Worm (Caenorhabditis elegans) whole organism, mixed stage, embryonic: ENCODE measurements around the gene T05C1.1.

Experiments
- ces-1 ChIP-seq: fragments of 150-350 bp; optimal IDR thresholded peaks from 2 replicates; lab custom pipeline; 2014; ENCODE audit warnings: missing biosample characterization, missing genetic modification reagents, missing genetic modification characterization
- cnd-1 ChIP-seq: fragments of 200-800 bp; sonication (Bioruptor generic); optimal IDR thresholded peaks from 2 replicates; lab custom pipeline; 2018; ENCODE audit warnings: mild to moderate bottlenecking, missing genetic modification characterization, missing compliant biosample characterization
- lsy-2 ChIP-seq: fragments of 150-350 bp; optimal IDR thresholded peaks from 2 replicates; lab custom pipeline; 2014; ENCODE audit warnings: missing biosample characterization, missing genetic modification characterization
- mep-1 ChIP-seq: fragments of 150-350 bp; optimal IDR thresholded peaks from 2 replicates; lab custom pipeline; 2017; ENCODE audit warnings: missing biosample characterization, missing genetic modification reagents, missing genetic modification characterization, inconsistent platforms
- nhr-237 ChIP-seq: fragments of 150-350 bp; optimal IDR thresholded peaks from 2 replicates; lab custom pipeline; 2014; ENCODE audit warnings: missing biosample characterization, missing genetic modification characterization
- nhr-28 ChIP-seq: fragments of 150-350 bp; optimal IDR thresholded peaks from 2 replicates; lab custom pipeline; 2014; ENCODE audit warnings: missing biosample characterization, missing genetic modification characterization
- nhr-76 ChIP-seq: sonication (generic microtip); optimal IDR thresholded peaks from 2 replicates; lab custom pipeline; 2017; ENCODE audit warnings: missing biosample characterization, missing genetic modification characterization
- sptf-1 ChIP-seq: sonication (generic microtip); optimal IDR thresholded peaks from 2 replicates; lab custom pipeline; 2017; ENCODE audit warnings: mild to moderate bottlenecking, missing genetic modification characterization, moderate library complexity, missing compliant biosample characterization
- unc-62 ChIP-seq: fragments of 150-350 bp; optimal IDR thresholded peaks from 2 replicates; lab custom pipeline; 2014; ENCODE audit warnings: missing biosample characterization, missing genetic modification reagents, missing genetic modification characterization
- zip-8 ChIP-seq: fragments of 150-350 bp; optimal IDR thresholded peaks from 2 replicates; lab custom pipeline; 2014; ENCODE audit warnings: missing biosample characterization, missing genetic modification characterization

- TF ChIP-seq unc-62 (GFP tag; lab: Kevin White, UChicago) (no peak), mep-1 (tag; lab: Kevin White, UChicago) (no peak), cnd-1 (tag; lab: Kevin White, UChicago) (no peak), sptf-1 (no peak), nhr-28 (tag; lab: Kevin White, UChicago) (no peak), lsy-2 (tag; lab: Kevin White, UChicago) (no peak), zip-8 (no peak), nhr-76 (tag; lab: Kevin White, UChicago) (no peak), nhr-237 (no peak), ces-1 (GFP tag; lab: Kevin White, UChicago) (no peak)
Observed at ce11 chrII:4482021-4482420, 3.6 kb downstream of the T05C1.1 start, which contains the start of gene T05C1.2.
